Worm (Caenorhabditis elegans) whole organism, L2 larva: ENCODE results near the gene K09F6.13.

Experiments
- Y55F3AM.14 ChIP-seq: fragments of 200-800 bp; sonication (Bioruptor generic); optimal IDR thresholded peaks from 2 replicates; lab custom pipeline; 2018; ENCODE audit warnings: mild to moderate bottlenecking, missing genetic modification characterization, missing compliant biosample characterization
- ZK546.5 ChIP-seq: sonication (generic microtip); optimal IDR thresholded peaks from 2 replicates; lab custom pipeline; 2017; ENCODE audit warnings: missing biosample characterization, missing genetic modification characterization
- blmp-1 ChIP-seq: sonication (generic microtip); optimal IDR thresholded peaks from 2 replicates; lab custom pipeline; 2017; ENCODE audit warnings: missing genetic modification characterization, mild to moderate bottlenecking, missing compliant biosample characterization, antibody characterized with exemption, moderate library complexity; ENCODE audit not compliant: insufficient read depth
- crh-2 ChIP-seq: sonication (generic microtip); optimal IDR thresholded peaks from 2 replicates; lab custom pipeline; 2017; ENCODE audit warnings: missing biosample characterization, missing genetic modification characterization
- egl-27 ChIP-seq: sonication (generic microtip); optimal IDR thresholded peaks from 3 replicates; lab custom pipeline; 2017; ENCODE audit warnings: missing biosample characterization, missing genetic modification reagents, missing genetic modification characterization
- elt-1 ChIP-seq: fragments of 150-350 bp; optimal IDR thresholded peaks from 2 replicates; lab custom pipeline; 2014; ENCODE audit warnings: missing biosample characterization, missing genetic modification characterization
- fos-1 ChIP-seq: fragments of 150-350 bp; optimal IDR thresholded peaks from 2 replicates; lab custom pipeline; 2014; ENCODE audit warnings: missing biosample characterization, missing genetic modification characterization
- gmeb-1 ChIP-seq: fragments of 150-350 bp; optimal IDR thresholded peaks from 2 replicates; lab custom pipeline; 2014; ENCODE audit warnings: missing biosample characterization, missing genetic modification characterization
- lin-39 ChIP-seq: fragments of 150-350 bp; optimal IDR thresholded peaks from 2 replicates; lab custom pipeline; 2014; ENCODE audit warnings: missing biosample characterization, missing genetic modification reagents, missing genetic modification characterization
- lsy-2 ChIP-seq, 2 experiments: fragments of 150-350 bp in 1 of 2; sonication (generic microtip) in 1 of 2; optimal IDR thresholded peaks; 2 replicates each; lab custom pipeline; 2014 to 2017; ENCODE audit warnings: missing biosample characterization in 2 of 2, missing genetic modification characterization in 2 of 2
- nhr-23 ChIP-seq: fragments of 150-350 bp; optimal IDR thresholded peaks from 2 replicates; lab custom pipeline; 2014; ENCODE audit warnings: missing biosample characterization, missing genetic modification reagents, missing genetic modification characterization
- nhr-237 ChIP-seq: fragments of 150-350 bp; optimal IDR thresholded peaks from 2 replicates; lab custom pipeline; 2014; ENCODE audit warnings: missing biosample characterization, missing genetic modification characterization
- peb-1 ChIP-seq: fragments of 150-350 bp; optimal IDR thresholded peaks from 2 replicates; lab custom pipeline; 2014; ENCODE audit warnings: missing biosample characterization, missing genetic modification characterization
- sma-9 ChIP-seq, 2 experiments: fragments of 150-350 bp in 1 of 2; sonication (generic microtip) in 1 of 2; optimal IDR thresholded peaks; 2 replicates each; lab custom pipeline; 2014 to 2016; ENCODE audit warnings: missing genetic modification characterization in 2 of 2, mild to moderate bottlenecking in 1 of 2, missing biosample characterization in 1 of 2, missing compliant biosample characterization in 1 of 2, missing genetic modification reagents in 1 of 2, moderate library complexity in 1 of 2
- unc-62 ChIP-seq: fragments of 150-350 bp; optimal IDR thresholded peaks from 2 replicates; lab custom pipeline; 2014; ENCODE audit warnings: missing biosample characterization, missing genetic modification reagents, missing genetic modification characterization

The K09F6.13 gene

DNA sequence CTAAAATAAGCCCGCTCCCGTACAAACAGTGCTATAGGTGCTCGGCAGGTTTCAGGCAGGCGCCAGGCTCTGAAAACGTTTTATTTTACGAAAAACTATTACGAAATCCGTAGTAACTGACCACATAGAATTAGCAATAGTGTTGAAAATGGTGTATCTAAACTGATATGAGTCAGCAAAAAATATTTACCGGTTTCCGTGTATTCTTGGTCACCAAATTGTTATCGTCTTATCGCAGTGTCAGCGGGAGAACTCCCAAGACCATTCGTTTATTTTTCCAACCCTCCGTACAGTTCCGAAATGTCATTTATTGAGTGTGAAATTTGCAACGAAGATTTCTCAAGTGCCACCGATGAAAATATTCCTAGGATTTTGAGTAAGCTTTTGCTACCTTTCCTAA, 43.3 kb downstream of the K09F6.13 start, which contains the start of gene F43C11.8:
Gene F43C11.8, plus strand, starts transcription at position 301 of the 400 bp plus-strand sequence.
- TF ChIP-seq blmp-1 (tag; lab: Kevin White, UChicago) = no peak
- TF ChIP-seq fos-1 (tag; lab: Kevin White, UChicago) = peak; percentile 1
- no peak for TF ChIP-seq nhr-237 (tag; lab: Kevin White, UChicago)
- TF ChIP-seq ZK546.5 (tag; lab: Kevin White, UChicago) = no peak
- no peak for TF ChIP-seq nhr-23 (tag; lab: Kevin White, UChicago)
- no peak for TF ChIP-seq unc-62 (GFP tag; lab: Kevin White, UChicago)
- no peak for TF ChIP-seq crh-2 (tag; lab: Kevin White, UChicago)
- no peak for TF ChIP-seq elt-1 (tag; lab: Kevin White, UChicago)

DNA sequence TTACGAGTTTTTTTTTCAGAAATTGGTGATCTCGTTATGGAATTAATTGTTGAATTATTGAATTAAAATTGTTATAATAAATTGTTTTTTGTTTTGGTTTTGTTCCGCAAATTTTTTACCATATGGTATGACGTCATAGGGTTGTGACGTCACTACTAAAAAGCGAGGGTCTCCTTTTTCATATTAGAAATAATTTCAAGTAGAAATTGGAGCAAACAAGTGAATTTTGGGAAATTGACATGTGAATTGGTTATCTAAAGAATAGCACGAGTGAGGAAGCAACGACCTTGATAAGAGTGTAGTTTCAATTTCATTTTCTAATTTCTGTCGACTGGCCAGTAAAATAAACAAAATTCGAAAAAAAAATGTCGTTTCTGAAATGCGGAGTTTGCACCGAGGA, 46.7 kb downstream of the K09F6.13 start, which contains the start of gene F43C11.7:
Gene F43C11.7, plus strand, starts transcription at position 326 of the 400 bp plus-strand sequence.
- TF ChIP-seq gmeb-1 (peak; percentile 26), peb-1 (tag; lab: Kevin White, UChicago) (no peak), fos-1 (tag; lab: Kevin White, UChicago) (peak; percentile 60)

DNA sequence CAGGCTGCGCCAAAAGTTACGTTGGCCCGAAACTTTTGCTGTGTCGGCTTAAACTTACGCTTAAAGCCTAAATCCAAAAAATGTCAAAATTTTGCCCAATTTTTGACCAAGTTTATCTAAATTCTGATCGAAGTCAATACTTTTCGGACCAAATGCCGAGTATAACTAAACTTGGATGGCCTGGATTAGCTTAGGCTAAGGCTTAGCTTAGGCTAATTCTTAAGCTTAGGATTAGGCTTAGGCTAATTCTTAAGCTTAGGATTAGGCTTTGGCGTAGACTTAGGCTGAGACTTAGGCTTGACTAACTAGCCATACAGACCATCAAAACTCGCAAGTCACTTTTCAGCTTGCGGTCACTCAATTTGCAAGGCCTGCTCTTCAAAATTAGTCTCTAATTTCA, 47.3 kb downstream of the K09F6.13 start:
- TF ChIP-seq sma-9 (GFP tag; optimal IDR thresholded peaks at IDR 0.05; lab: Kevin White, UChicago) (no peak), sma-9 (tag; optimal IDR thresholded peaks at IDR 0.05; lab: Kevin White, UChicago) (no peak), lsy-2 (tag; optimal IDR thresholded peaks at IDR 0.05; lab: Kevin White, UChicago) (no peak), egl-27 (no peak), lin-39 (no peak), Y55F3AM.14 (GFP tag; lab: Kevin White, UChicago) (no peak)
- TF ChIP-seq, all 48 proteins: peak for 0
